Worm (Caenorhabditis elegans) whole organism, L1 larva: ENCODE results near the gene F32D8.13.

Experiments used
- C04F5.9 ChIP-seq: sonication (generic microtip); optimal IDR thresholded peaks from 2 replicates; lab custom pipeline; 2016; ENCODE audit warnings: missing genetic modification characterization, missing compliant biosample characterization
- C34B4.2 ChIP-seq: sonication (generic microtip); optimal IDR thresholded peaks from 2 replicates; lab custom pipeline; 2017; ENCODE audit warnings: mild to moderate bottlenecking, missing genetic modification characterization, missing compliant biosample characterization
- Y116A8C.19 ChIP-seq: sonication (generic microtip); optimal IDR thresholded peaks from 2 replicates; lab custom pipeline; 2016; ENCODE audit warnings: missing compliant biosample characterization, missing genetic modification characterization, borderline replicate concordance
- ama-1 ChIP-seq: fragments of 150-350 bp; optimal IDR thresholded peaks from 2 replicates; lab custom pipeline; 2014
- blmp-1 ChIP-seq: fragments of 150-350 bp; optimal IDR thresholded peaks from 2 replicates; lab custom pipeline; 2014; ENCODE audit warnings: missing biosample characterization, missing genetic modification characterization
- ceh-82 ChIP-seq, 3 experiments: fragments of 150-350 bp in 1 of 3; sonication (generic microtip) in 2 of 3; optimal IDR thresholded peaks; 2 replicates each; lab custom pipeline; 2014 to 2017; ENCODE audit warnings: missing biosample characterization in 3 of 3, missing genetic modification characterization in 3 of 3
- ces-1 ChIP-seq: fragments of 150-350 bp; optimal IDR thresholded peaks from 2 replicates; lab custom pipeline; 2014; ENCODE audit warnings: missing biosample characterization, missing genetic modification reagents, missing genetic modification characterization
- dpl-1 ChIP-seq, 3 experiments: fragments of 150-350 bp in 2 of 3; sonication (generic microtip) in 1 of 3; optimal IDR thresholded peaks; 2 replicates each; lab custom pipeline; 2014 to 2017; ENCODE audit warnings: missing biosample characterization in 3 of 3, missing genetic modification characterization in 3 of 3, missing genetic modification reagents in 3 of 3
- dsc-1 ChIP-seq: sonication (generic microtip); optimal IDR thresholded peaks from 2 replicates; lab custom pipeline; 2016; ENCODE audit warnings: mild to moderate bottlenecking, missing genetic modification characterization, missing compliant biosample characterization
- efl-3 ChIP-seq: fragments of 200-800 bp; sonication (Bioruptor generic); optimal IDR thresholded peaks from 2 replicates; lab custom pipeline; 2018; ENCODE audit warnings: mild to moderate bottlenecking, missing genetic modification characterization, missing compliant biosample characterization
- egl-13 ChIP-seq: sonication (generic microtip); optimal IDR thresholded peaks from 2 replicates; lab custom pipeline; 2016; ENCODE audit warnings: missing genotype, missing genetic modification reagents, missing genetic modification characterization, missing compliant biosample characterization
- egl-27 ChIP-seq, 2 experiments: fragments of 150-350 bp in 1 of 2; sonication (generic microtip); optimal IDR thresholded peaks; 3 replicates each; lab custom pipeline; 2017 to 2018; ENCODE audit warnings: missing biosample characterization in 2 of 2, missing genetic modification characterization in 2 of 2, missing genetic modification reagents in 2 of 2
- ets-5 ChIP-seq: fragments of 200-800 bp; sonication (Bioruptor generic); IDR thresholded peaks from 2 replicates; pipeline ENCODE4 v1.3.6; 2022; ENCODE audit warnings: missing genetic modification characterization, missing compliant biosample characterization
- fkh-10 ChIP-seq: sonication (generic microtip); optimal IDR thresholded peaks from 2 replicates; lab custom pipeline; 2017; ENCODE audit warnings: missing biosample characterization, missing genetic modification reagents, missing genetic modification characterization
- fkh-4 ChIP-seq: sonication (generic microtip); optimal IDR thresholded peaks from 2 replicates; lab custom pipeline; 2016; ENCODE audit warnings: missing compliant biosample characterization, missing genetic modification characterization, borderline replicate concordance
- grh-1 ChIP-seq: fragments of 200-800 bp; sonication (Bioruptor generic); IDR thresholded peaks from 2 replicates; pipeline ENCODE4 v1.3.6; 2022; ENCODE audit warnings: missing genetic modification reagents, missing genetic modification characterization, missing compliant biosample characterization
- hpl-2 ChIP-seq: fragments of 150-350 bp; optimal IDR thresholded peaks from 2 replicates; lab custom pipeline; 2014; ENCODE audit warnings: missing biosample characterization, missing genetic modification reagents, missing genetic modification characterization
- isw-1 ChIP-seq: fragments of 200-800 bp; sonication (Bioruptor generic); IDR thresholded peaks from 2 replicates; pipeline ENCODE4 v1.3.6; 2022; ENCODE audit warnings: missing genetic modification characterization, missing compliant biosample characterization
- lin-13 ChIP-seq: fragments of 150-350 bp; optimal IDR thresholded peaks from 2 replicates; lab custom pipeline; 2014; ENCODE audit warnings: missing biosample characterization, missing genetic modification reagents, missing genetic modification characterization
- lin-14 ChIP-seq: fragments of 200-800 bp; sonication (Bioruptor generic); optimal IDR thresholded peaks from 2 replicates; lab custom pipeline; 2018; ENCODE audit warnings: mild to moderate bottlenecking, missing genetic modification characterization, moderate library complexity, missing compliant biosample characterization
- lin-35 ChIP-seq, 2 experiments: fragments of 150-350 bp; optimal IDR thresholded peaks; 2 replicates each; lab custom pipeline; 2014; ENCODE audit warnings: missing biosample characterization in 2 of 2, missing genetic modification characterization in 2 of 2, missing genetic modification reagents in 2 of 2
- lsy-2 ChIP-seq, 2 experiments: fragments of 150-350 bp; optimal IDR thresholded peaks; 2 replicates each; lab custom pipeline; 2014; ENCODE audit warnings: missing biosample characterization in 2 of 2, missing genetic modification characterization in 2 of 2
- mdl-1 ChIP-seq, 2 experiments: fragments of 150-350 bp; optimal IDR thresholded peaks; 2 replicates each; lab custom pipeline; 2014 to 2017; ENCODE audit warnings: missing biosample characterization in 2 of 2, missing genetic modification characterization in 2 of 2, inconsistent platforms in 1 of 2
- mep-1 ChIP-seq: fragments of 150-350 bp; optimal IDR thresholded peaks from 2 replicates; lab custom pipeline; 2014; ENCODE audit warnings: missing biosample characterization, missing genetic modification characterization
- nhr-11 ChIP-seq: fragments of 150-350 bp; optimal IDR thresholded peaks from 2 replicates; lab custom pipeline; 2014; ENCODE audit warnings: missing biosample characterization, missing genetic modification characterization
- nhr-20 ChIP-seq: sonication (generic microtip); optimal IDR thresholded peaks from 2 replicates; lab custom pipeline; 2016; ENCODE audit warnings: mild to moderate bottlenecking, missing genetic modification characterization, missing compliant biosample characterization
- nhr-237 ChIP-seq: fragments of 150-350 bp; optimal IDR thresholded peaks from 2 replicates; lab custom pipeline; 2014; ENCODE audit warnings: missing biosample characterization, missing genetic modification characterization
- nhr-76 ChIP-seq: sonication (generic microtip); optimal IDR thresholded peaks from 2 replicates; lab custom pipeline; 2017; ENCODE audit warnings: missing biosample characterization, missing genetic modification characterization
- nhr-90 ChIP-seq: sonication (generic microtip); optimal IDR thresholded peaks from 2 replicates; lab custom pipeline; 2016; ENCODE audit warnings: mild to moderate bottlenecking, missing genetic modification characterization, missing compliant biosample characterization; ENCODE audit not compliant: poor library complexity
- pag-3 ChIP-seq: sonication (generic microtip); optimal IDR thresholded peaks from 2 replicates; lab custom pipeline; 2017; ENCODE audit warnings: missing genetic modification characterization, mild to moderate bottlenecking, missing compliant biosample characterization, antibody characterized with exemption, borderline replicate concordance; ENCODE audit not compliant: insufficient read depth
- skn-1 ChIP-seq: fragments of 150-350 bp; optimal IDR thresholded peaks from 2 replicates; lab custom pipeline; 2014; ENCODE audit warnings: missing biosample characterization, missing genetic modification characterization
- snu-23 ChIP-seq: sonication (generic microtip); optimal IDR thresholded peaks from 2 replicates; lab custom pipeline; 2016; ENCODE audit warnings: missing genetic modification characterization, missing compliant biosample characterization
- sptf-1 ChIP-seq: fragments of 150-350 bp; optimal IDR thresholded peaks from 2 replicates; lab custom pipeline; 2014; ENCODE audit warnings: missing biosample characterization, missing genetic modification characterization
- sup-37 ChIP-seq: fragments of 200-800 bp; sonication (Bioruptor generic); optimal IDR thresholded peaks from 2 replicates; lab custom pipeline; 2018; ENCODE audit warnings: mild to moderate bottlenecking, missing genetic modification characterization, missing compliant biosample characterization
- unc-98 ChIP-seq: fragments of 200-800 bp; sonication (Bioruptor generic); IDR thresholded peaks from 2 replicates; pipeline ENCODE4 v1.3.6; 2022; ENCODE audit warnings: missing genetic modification characterization, missing compliant biosample characterization
- zip-4 ChIP-seq: fragments of 200-800 bp; sonication (Bioruptor generic); optimal IDR thresholded peaks from 2 replicates; lab custom pipeline; 2018; ENCODE audit warnings: mild to moderate bottlenecking, missing genetic modification characterization, moderate library complexity, missing compliant biosample characterization
- ztf-11 ChIP-seq, 2 experiments: sonication (generic microtip); optimal IDR thresholded peaks; 2 replicates each; lab custom pipeline; 2016 to 2017; ENCODE audit warnings: missing genetic modification characterization in 2 of 2, missing biosample characterization in 1 of 2, missing compliant biosample characterization in 1 of 2

The F32D8.13 gene

DNA sequence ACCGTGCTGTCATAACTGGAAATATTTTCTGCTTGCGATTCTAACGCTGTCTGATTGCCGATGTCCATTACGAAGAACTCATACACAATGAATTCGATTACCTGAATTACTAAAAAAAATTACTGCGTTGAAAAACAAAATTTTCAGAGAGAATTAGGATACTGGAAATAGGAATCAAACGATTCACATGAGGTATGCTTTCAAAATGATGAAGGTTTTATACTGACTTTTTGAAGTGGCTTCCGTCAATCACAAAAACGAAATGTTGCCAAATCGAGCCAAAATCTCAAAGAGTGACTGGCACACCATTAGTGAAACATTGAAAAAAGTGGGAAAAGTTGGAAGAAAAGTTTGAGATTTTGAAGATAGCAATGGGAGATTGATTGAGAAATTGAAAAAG, 12.7 kb upstream of the F32D8.13 start, which contains the start of gene zzz-1:
zzz-1 (minus strand) TSS at position 101 of the 400 bp plus-strand sequence.
- TF ChIP-seq egl-27 (tag; optimal IDR thresholded peaks at IDR 0.05; lab: Kevin White, UChicago) (no peak), dpl-1 (GFP tag; optimal IDR thresholded peaks at IDR 0.05; lab: Kevin White, UChicago) (no peak), snu-23 (no peak), lsy-2 (tag; optimal IDR thresholded peaks at IDR 0.05; lab: Kevin White, UChicago) (no peak), ces-1 (GFP tag; lab: Kevin White, UChicago) (no peak), C04F5.9 (no peak)

DNA sequence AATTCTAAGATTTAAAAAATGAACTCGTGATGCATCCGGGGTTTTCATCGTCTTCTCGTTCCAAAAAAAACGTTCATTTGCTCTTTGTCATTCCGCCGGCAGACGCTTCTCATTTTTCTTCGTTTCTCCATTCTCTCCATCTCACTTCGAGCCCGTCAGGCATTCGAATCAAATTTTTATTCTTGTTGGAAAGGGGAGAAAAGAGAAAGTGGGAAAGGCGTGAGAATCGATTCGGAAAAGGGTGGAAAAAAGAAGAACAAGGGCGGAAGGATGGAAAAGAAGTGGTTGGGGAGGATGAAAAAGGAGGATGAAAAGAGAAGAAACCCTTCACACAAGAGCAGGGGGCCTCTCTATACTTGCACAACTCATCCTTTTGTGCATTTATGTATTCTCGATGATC, 8.5 kb upstream of the F32D8.13 start:
- TF ChIP-seq ceh-82 (tag; optimal IDR thresholded peaks at IDR 0.05; lab: Kevin White, UChicago), result peak in 1 of 3 experiments; percentile 32
- no peak for TF ChIP-seq Y116A8C.19 (tag; lab: Kevin White, UChicago)
- no peak for TF ChIP-seq zip-4
- TF ChIP-seq isw-1, result no peak
- TF ChIP-seq lin-14 (GFP tag; lab: Kevin White, UChicago), result peak; percentile 82
- TF ChIP-seq lsy-2 (tag; optimal IDR thresholded peaks at IDR 0.05; lab: Kevin White, UChicago), result peak in 1 of 2 experiments; percentile 7
- TF ChIP-seq ces-1 (GFP tag; lab: Kevin White, UChicago), result peak; percentile 14
- TF ChIP-seq nhr-20 (tag; lab: Kevin White, UChicago), result no peak
- peak; percentile 69 for TF ChIP-seq fkh-10 (GFP tag; lab: Kevin White, UChicago)
- no peak for TF ChIP-seq nhr-76 (tag; lab: Kevin White, UChicago)
- TF ChIP-seq nhr-11 (tag; lab: Kevin White, UChicago), result no peak
- no peak for TF ChIP-seq dpl-1 (GFP tag; optimal IDR thresholded peaks at IDR 0.05; lab: Kevin White, UChicago)
- TF ChIP-seq ets-5 (GFP tag; lab: Robert Waterston, UW), result no peak
- no peak for TF ChIP-seq egl-13
- no peak for TF ChIP-seq unc-98
- TF ChIP-seq pag-3 (tag; lab: Kevin White, UChicago), result no peak
- TF ChIP-seq lin-13, result no peak
- no peak for TF ChIP-seq lin-35 (GFP tag; optimal IDR thresholded peaks at IDR 0.05; lab: Kevin White, UChicago)
- no peak for TF ChIP-seq snu-23
- TF ChIP-seq sptf-1 (tag; lab: Kevin White, UChicago), result no peak
- TF ChIP-seq nhr-237 (tag; lab: Kevin White, UChicago), result no peak
- TF ChIP-seq ama-1, result no peak
- TF ChIP-seq blmp-1 (tag; lab: Kevin White, UChicago), result peak; percentile 61
- no peak for TF ChIP-seq efl-3
- no peak for TF ChIP-seq ztf-11 (tag; optimal IDR thresholded peaks at IDR 0.05; lab: Kevin White, UChicago)
- TF ChIP-seq nhr-90, result no peak
- peak; percentile 23 for TF ChIP-seq dsc-1 (tag; lab: Kevin White, UChicago)
- TF ChIP-seq C34B4.2, result no peak
- TF ChIP-seq fkh-4 (tag; lab: Kevin White, UChicago), result no peak
- TF ChIP-seq, all 84 proteins: peak for 7

DNA sequence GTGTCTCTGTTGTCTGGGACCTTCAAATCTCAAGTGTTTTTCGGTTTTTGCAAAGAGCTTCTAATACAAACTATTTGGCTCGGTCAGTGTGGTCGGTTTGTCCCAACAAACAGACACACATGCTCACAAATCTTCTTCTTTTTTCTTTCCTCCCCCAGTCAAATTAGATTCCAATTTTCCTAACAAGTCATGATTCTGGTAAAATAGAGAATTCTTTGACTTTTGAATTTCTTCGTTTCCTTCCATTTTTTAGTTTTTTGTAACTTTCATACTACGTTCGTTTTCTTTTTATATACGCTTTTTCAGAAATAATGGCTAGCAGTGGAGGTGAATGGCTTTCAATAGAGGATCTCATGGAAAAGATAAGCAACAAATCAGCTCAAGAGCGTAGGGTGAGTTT, 7.4 kb upstream of the F32D8.13 start, which contains the start of gene F32D8.15:
F32D8.15 (plus strand) TSS at position 301 of the 400 bp plus-strand sequence.
- peak; percentile 4 for TF ChIP-seq dsc-1 (tag; lab: Kevin White, UChicago)
- TF ChIP-seq hpl-2, result no peak
- no peak for TF ChIP-seq grh-1 (GFP tag; lab: Robert Waterston, UW)
- no peak for TF ChIP-seq ces-1 (GFP tag; lab: Kevin White, UChicago)
- TF ChIP-seq lin-14 (GFP tag; lab: Kevin White, UChicago), result peak; percentile 40
- TF ChIP-seq, all 84 proteins: peak for 2

DNA sequence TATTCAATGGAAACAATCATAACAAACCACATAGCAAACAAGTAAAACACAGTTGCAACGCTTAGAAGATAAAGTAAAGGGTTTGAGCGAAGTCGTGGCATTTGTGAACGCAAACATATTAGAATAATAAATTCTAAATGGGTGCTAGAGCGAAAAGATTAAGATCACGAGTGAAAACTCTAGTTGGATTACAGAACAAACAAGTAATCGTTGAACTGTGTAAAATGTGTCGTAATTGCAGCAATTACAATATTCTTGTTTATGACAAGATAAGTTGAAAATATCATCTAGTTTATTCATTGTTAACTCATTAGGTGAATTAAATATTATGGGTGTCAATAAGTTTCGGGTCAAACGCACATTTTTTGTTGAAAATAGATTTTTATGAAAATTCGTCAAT, 6.3 kb upstream of the F32D8.13 start, which contains the start of gene F32D8.8:
F32D8.8 (minus strand) TSS at position 101 of the 400 bp plus-strand sequence.
- TF ChIP-seq skn-1 (tag; lab: Kevin White, UChicago) (no peak), sup-37 (GFP tag; lab: Kevin White, UChicago) (no peak), sptf-1 (tag; lab: Kevin White, UChicago) (no peak), nhr-20 (tag; lab: Kevin White, UChicago) (no peak), mdl-1 (tag; optimal IDR thresholded peaks at IDR 0.05; lab: Kevin White, UChicago) (no peak), mep-1 (tag; lab: Kevin White, UChicago) (no peak)
